Worm (Caenorhabditis elegans): Measurements from ENCODE around the gene ethe-1.

The ethe-1 gene

DNA sequence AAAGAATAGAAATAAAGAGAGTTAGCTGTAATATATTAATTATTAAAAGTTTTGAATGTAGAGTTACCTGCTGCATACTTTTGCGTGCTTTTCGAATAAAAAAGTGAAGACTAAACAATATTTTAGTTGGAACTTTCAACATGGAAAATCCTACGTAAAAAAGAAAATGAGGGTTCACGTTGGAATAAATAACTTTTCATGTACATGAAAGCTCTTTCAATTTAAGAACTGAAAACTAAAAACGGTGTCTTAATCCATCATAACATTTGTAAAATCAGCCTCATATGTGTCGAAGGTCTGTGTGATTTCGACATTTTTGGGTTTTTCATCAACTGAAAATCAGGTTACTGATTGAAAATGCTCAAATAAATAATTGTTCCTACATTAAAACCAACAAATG, 2.3 kb downstream of the ethe-1 start, which contains the start of gene ttr-9:
TSS of gene ttr-9 (minus strand) at position 101 of the 400 bp plus-strand sequence.
- TF ChIP-seq mes-4 (tag; optimal IDR thresholded peaks at IDR 0.05), result no peak
- no peak for TF ChIP-seq Y53F4B.3 (GFP tag; IDR thresholded peaks at IDR 0.05)
- TF ChIP-seq D2030.7 (GFP tag; IDR thresholded peaks at IDR 0.05), result no peak
- TF ChIP-seq die-1 (tag; optimal IDR thresholded peaks at IDR 0.05), result no peak
- no peak for TF ChIP-seq dpl-1 (GFP tag; optimal IDR thresholded peaks at IDR 0.05)

DNA sequence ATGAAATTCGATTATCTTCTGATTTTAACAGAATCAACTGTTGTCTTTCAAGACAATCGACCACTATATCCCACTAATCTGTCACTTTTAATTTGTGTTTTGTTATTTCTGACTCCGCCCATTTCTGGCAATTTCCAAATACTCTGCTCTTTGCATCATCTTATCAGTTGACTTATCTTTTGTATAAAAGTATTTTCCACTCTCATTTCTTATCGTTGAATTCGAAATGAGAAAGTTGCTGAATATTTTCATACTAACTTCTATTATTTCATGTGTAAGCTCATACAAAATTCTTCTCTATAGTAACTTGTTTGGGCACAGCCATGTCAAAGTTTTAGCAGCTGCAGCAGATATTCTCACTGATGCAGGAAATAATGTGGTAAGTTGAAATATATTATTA, 8.5 kb downstream of the ethe-1 start, which contains the start of gene ugt-21:
TSS of gene ugt-21 (plus strand) at position 212 of the 400 bp plus-strand sequence.
- TF ChIP-seq T07F8.4 (tag; optimal IDR thresholded peaks at IDR 0.05), result no peak
- no peak for TF ChIP-seq nhr-80 (tag; optimal IDR thresholded peaks at IDR 0.05)
- TF ChIP-seq K12H6.12 (tag; optimal IDR thresholded peaks at IDR 0.05), result no peak
- TF ChIP-seq Y79H2A.3 (GFP tag; conservative IDR thresholded peaks at IDR 0.05), result no peak
- TF ChIP-seq attf-3 (GFP tag; conservative IDR thresholded peaks at IDR 0.05), result no peak
- no peak for TF ChIP-seq attf-5 (GFP tag; optimal IDR thresholded peaks at IDR 0.05)
- no peak for TF ChIP-seq F39B2.1 (GFP tag; IDR thresholded peaks at IDR 0.05)
- TF ChIP-seq fkh-3 (tag; optimal IDR thresholded peaks at IDR 0.05), result no peak
- TF ChIP-seq F52B5.7 (tag; optimal IDR thresholded peaks at IDR 0.05), result no peak
- no peak for TF ChIP-seq K11D2.4 (GFP tag; IDR thresholded peaks at IDR 0.05)

DNA sequence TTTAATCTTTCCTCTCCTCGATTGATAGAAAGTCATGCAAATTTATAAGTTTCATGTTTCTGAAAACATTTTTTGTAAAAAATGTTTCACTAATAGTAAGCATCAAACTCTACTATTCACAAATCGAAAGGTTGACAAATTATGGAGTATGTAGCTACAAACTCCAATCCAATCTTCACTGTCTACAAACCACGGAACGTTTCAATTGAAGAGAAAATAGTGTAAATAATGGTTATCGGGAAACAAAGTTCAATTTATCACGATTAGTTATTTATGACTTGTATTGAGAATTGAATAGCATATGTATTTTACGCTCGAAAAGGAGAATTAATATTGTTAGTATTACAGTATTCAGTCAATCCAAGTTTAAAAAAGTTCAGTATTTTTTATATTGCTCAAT, 8.9 kb downstream of the ethe-1 start:
- no peak for TF ChIP-seq Y79H2A.3 (GFP tag; conservative IDR thresholded peaks at IDR 0.05)
- TF ChIP-seq dpff-1 (tag; optimal IDR thresholded peaks at IDR 0.05), result no peak
- TF ChIP-seq egrh-3 (GFP tag; IDR thresholded peaks at IDR 0.05), result no peak
- no peak for TF ChIP-seq xnd-1 (tag; optimal IDR thresholded peaks at IDR 0.05)
- no peak for TF ChIP-seq him-1 (tag; optimal IDR thresholded peaks at IDR 0.05)
- TF ChIP-seq Y53G8AR.9 (GFP tag; conservative IDR thresholded peaks at IDR 0.05), result no peak
- TF ChIP-seq egl-18 (GFP tag; IDR thresholded peaks at IDR 0.05), result no peak
- no peak for TF ChIP-seq madf-10 (tag; optimal IDR thresholded peaks at IDR 0.05)
- no peak for TF ChIP-seq let-607 (tag; optimal IDR thresholded peaks at IDR 0.05)
- TF ChIP-seq attf-3 (GFP tag; conservative IDR thresholded peaks at IDR 0.05), result no peak
- no peak for TF ChIP-seq ceh-40 (GFP tag; IDR thresholded peaks at IDR 0.05)
- TF ChIP-seq aptf-3 (GFP tag; IDR thresholded peaks at IDR 0.05), result no peak
- no peak for TF ChIP-seq mcd-1 (GFP tag; IDR thresholded peaks at IDR 0.05)
- TF ChIP-seq pha-4 (tag; optimal IDR thresholded peaks at IDR 0.05), result no peak
- no peak for TF ChIP-seq C17E4.6 (GFP tag; IDR thresholded peaks at IDR 0.05)
- no peak for TF ChIP-seq B0019.2 (GFP tag; conservative IDR thresholded peaks at IDR 0.05)
- TF ChIP-seq ceh-91 (GFP tag; IDR thresholded peaks at IDR 0.05), result no peak
- TF ChIP-seq athp-1 (tag; optimal IDR thresholded peaks at IDR 0.05), result no peak

DNA sequence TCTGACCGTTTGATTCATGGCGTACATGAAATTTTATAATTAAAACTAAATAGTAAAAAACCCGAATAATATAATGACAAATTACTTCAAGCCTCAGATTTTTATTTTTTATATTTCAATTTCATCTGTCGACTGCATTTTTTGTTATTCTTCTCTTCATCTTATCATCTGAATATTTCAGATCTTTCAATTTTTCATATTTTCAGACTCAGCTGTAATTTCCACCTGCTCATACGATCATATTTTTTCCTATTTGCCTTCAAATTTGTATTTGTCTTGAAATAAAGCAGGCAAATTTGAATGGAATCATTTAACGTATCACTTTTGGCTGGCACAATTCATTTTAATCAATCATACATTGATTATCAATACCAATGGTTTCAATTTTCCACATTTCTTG, 10.5 kb downstream of the ethe-1 start, which contains the start of gene sru-4:
TSS of gene sru-4 (plus strand) at position 301 of the 400 bp plus-strand sequence.
- TF ChIP-seq ztf-25 (GFP tag; IDR thresholded peaks at IDR 0.05), result no peak
- no peak for TF ChIP-seq ztf-6 (GFP tag; IDR thresholded peaks at IDR 0.05)
- no peak for TF ChIP-seq dpff-1 (tag; optimal IDR thresholded peaks at IDR 0.05)
- no peak for TF ChIP-seq snpc-1.1 (tag; optimal IDR thresholded peaks at IDR 0.05; ENCODE audit: insufficient read depth)
- TF ChIP-seq attf-5 (GFP tag; optimal IDR thresholded peaks at IDR 0.05), result no peak
- TF ChIP-seq dox-1 (GFP tag; IDR thresholded peaks at IDR 0.05), result no peak
- TF ChIP-seq snpc-3.4 (tag; optimal IDR thresholded peaks at IDR 0.05), result no peak
- TF ChIP-seq repo-1 (tag; optimal IDR thresholded peaks at IDR 0.05), result no peak
